Worm (Caenorhabditis elegans) whole organism, L3 larva: ENCODE data around the gene sca-1.
A peak's percentile ranks its signal among the peaks of the same experiment; 100 is the strongest.

Experiments
- ama-1 ChIP-seq: fragments of 150-350 bp; optimal IDR thresholded peaks from 2 replicates; lab custom pipeline; 2018
- ceh-16 ChIP-seq: sonication (generic microtip); optimal IDR thresholded peaks from 2 replicates; lab custom pipeline; 2017; ENCODE audit warnings: missing biosample characterization, missing genetic modification characterization
- ceh-82 ChIP-seq: fragments of 150-350 bp; optimal IDR thresholded peaks from 2 replicates; lab custom pipeline; 2014; ENCODE audit warnings: missing biosample characterization, missing genetic modification characterization
- ceh-9 ChIP-seq: sonication (generic microtip); optimal IDR thresholded peaks from 2 replicates; lab custom pipeline; 2018; ENCODE audit warnings: missing biosample characterization, missing genetic modification characterization
- daf-12 ChIP-seq: fragments of 150-350 bp; optimal IDR thresholded peaks from 2 replicates; lab custom pipeline; 2014; ENCODE audit warnings: missing biosample characterization, missing genetic modification reagents, missing genetic modification characterization
- egl-27 ChIP-seq: sonication (generic microtip); optimal IDR thresholded peaks from 4 replicates; lab custom pipeline; 2017; ENCODE audit warnings: missing biosample characterization, missing genetic modification reagents, missing genetic modification characterization
- egl-5 ChIP-seq: fragments of 150-350 bp; optimal IDR thresholded peaks from 2 replicates; lab custom pipeline; 2017; ENCODE audit warnings: missing biosample characterization, missing genetic modification reagents, missing genetic modification characterization, inconsistent platforms
- elt-1 ChIP-seq: fragments of 150-350 bp; optimal IDR thresholded peaks from 2 replicates; lab custom pipeline; 2014; ENCODE audit warnings: missing biosample characterization, missing genetic modification characterization
- elt-2 ChIP-seq: sonication (generic microtip); optimal IDR thresholded peaks from 2 replicates; lab custom pipeline; 2016; ENCODE audit warnings: missing genetic modification reagents, mild to moderate bottlenecking, missing genetic modification characterization, missing compliant biosample characterization
- elt-3 ChIP-seq, 3 experiments: fragments of 150-350 bp in 1 of 3; sonication (generic microtip) in 2 of 3; optimal IDR thresholded peaks; 2 replicates in 2 of 3; 4 replicates in 1 of 3; lab custom pipeline; 2014 to 2017; ENCODE audit warnings: missing biosample characterization in 3 of 3, missing genetic modification characterization in 3 of 3
- fkh-2 ChIP-seq: fragments of 150-350 bp; optimal IDR thresholded peaks from 2 replicates; lab custom pipeline; 2014; ENCODE audit warnings: missing biosample characterization, missing genetic modification reagents, missing genetic modification characterization
- fos-1 ChIP-seq: fragments of 150-350 bp; optimal IDR thresholded peaks from 2 replicates; lab custom pipeline; 2014; ENCODE audit warnings: missing biosample characterization, missing genetic modification characterization
- hmg-11 ChIP-seq: sonication (generic microtip); optimal IDR thresholded peaks from 2 replicates; lab custom pipeline; 2016; ENCODE audit warnings: missing genetic modification characterization, missing compliant biosample characterization
- jun-1 ChIP-seq: fragments of 150-350 bp; optimal IDR thresholded peaks from 2 replicates; lab custom pipeline; 2014; ENCODE audit warnings: missing biosample characterization, missing genetic modification reagents, missing genetic modification characterization
- lin-39 ChIP-seq: fragments of 150-350 bp; optimal IDR thresholded peaks from 2 replicates; lab custom pipeline; 2018; ENCODE audit warnings: missing biosample characterization, missing genetic modification reagents, missing genetic modification characterization
- lsy-12 ChIP-seq: sonication (generic microtip); optimal IDR thresholded peaks from 2 replicates; lab custom pipeline; 2016; ENCODE audit warnings: mild to moderate bottlenecking, missing genetic modification characterization, missing compliant biosample characterization
- mdl-1 ChIP-seq: fragments of 150-350 bp; optimal IDR thresholded peaks from 2 replicates; lab custom pipeline; 2014; ENCODE audit warnings: missing biosample characterization, missing genetic modification characterization
- mml-1 ChIP-seq: fragments of 150-350 bp; sonication (generic microtip); optimal IDR thresholded peaks from 3 replicates; lab custom pipeline; 2014; ENCODE audit warnings: missing biosample characterization, missing genetic modification characterization
- nhr-12 ChIP-seq: fragments of 150-350 bp; optimal IDR thresholded peaks from 2 replicates; lab custom pipeline; 2014; ENCODE audit warnings: missing biosample characterization, missing genetic modification characterization
- nhr-23 ChIP-seq: fragments of 150-350 bp; optimal IDR thresholded peaks from 2 replicates; lab custom pipeline; 2014; ENCODE audit warnings: missing biosample characterization, missing genetic modification reagents, missing genetic modification characterization
- nhr-25 ChIP-seq: sonication (generic microtip); optimal IDR thresholded peaks from 2 replicates; lab custom pipeline; 2017; ENCODE audit warnings: missing biosample characterization, missing genetic modification characterization
- nhr-28 ChIP-seq: fragments of 150-350 bp; optimal IDR thresholded peaks from 2 replicates; lab custom pipeline; 2014; ENCODE audit warnings: missing biosample characterization, missing genetic modification characterization
- nhr-43 ChIP-seq: sonication (generic microtip); optimal IDR thresholded peaks from 2 replicates; lab custom pipeline; 2016; ENCODE audit warnings: mild to moderate bottlenecking, missing genetic modification characterization, missing compliant biosample characterization; ENCODE audit not compliant: poor library complexity, severe bottlenecking
- nhr-67 ChIP-seq: fragments of 150-350 bp; optimal IDR thresholded peaks from 2 replicates; lab custom pipeline; 2014; ENCODE audit warnings: missing biosample characterization, missing genetic modification characterization
- nhr-76 ChIP-seq: fragments of 150-350 bp; sonication (generic microtip); optimal IDR thresholded peaks from 5 replicates; lab custom pipeline; 2014; ENCODE audit warnings: missing biosample characterization, missing genetic modification characterization
- nhr-77 ChIP-seq: fragments of 150-350 bp; optimal IDR thresholded peaks from 2 replicates; lab custom pipeline; 2014; ENCODE audit warnings: missing biosample characterization, missing genetic modification characterization
- pha-4 ChIP-seq: fragments of 150-350 bp; optimal IDR thresholded peaks from 2 replicates; lab custom pipeline; 2014; ENCODE audit warnings: missing biosample characterization, missing genetic modification reagents, missing genetic modification characterization
- pqm-1 ChIP-seq: fragments of 150-350 bp; optimal IDR thresholded peaks from 2 replicates; lab custom pipeline; 2017; ENCODE audit warnings: missing biosample characterization, missing genetic modification characterization, inconsistent platforms
- sea-2 ChIP-seq: fragments of 150-350 bp; sonication (generic microtip); optimal IDR thresholded peaks from 4 replicates; lab custom pipeline; 2014; ENCODE audit warnings: missing biosample characterization, missing genetic modification reagents, missing genetic modification characterization
- skn-1 ChIP-seq: fragments of 150-350 bp; optimal IDR thresholded peaks from 2 replicates; lab custom pipeline; 2014; ENCODE audit warnings: missing biosample characterization, missing genetic modification characterization
- tbx-2 ChIP-seq: sonication (generic microtip); optimal IDR thresholded peaks from 2 replicates; lab custom pipeline; 2016; ENCODE audit warnings: mild to moderate bottlenecking, missing genetic modification characterization, missing compliant biosample characterization
- unc-39 ChIP-seq: sonication (generic microtip); optimal IDR thresholded peaks from 4 replicates; lab custom pipeline; 2017; ENCODE audit warnings: missing biosample characterization, missing genetic modification characterization
- unc-62 ChIP-seq: fragments of 150-350 bp; sonication (generic microtip); optimal IDR thresholded peaks from 4 replicates; lab custom pipeline; 2014; ENCODE audit warnings: missing biosample characterization, missing genetic modification reagents, missing genetic modification characterization
- zag-1 ChIP-seq: fragments of 150-350 bp; optimal IDR thresholded peaks from 2 replicates; lab custom pipeline; 2014; ENCODE audit warnings: missing biosample characterization, missing genetic modification characterization
- ztf-11 ChIP-seq: fragments of 150-350 bp; optimal IDR thresholded peaks from 2 replicates; lab custom pipeline; 2014; ENCODE audit warnings: missing biosample characterization, missing genetic modification characterization
- ztf-4 ChIP-seq: fragments of 150-350 bp; optimal IDR thresholded peaks from 2 replicates; lab custom pipeline; 2014; ENCODE audit warnings: missing biosample characterization, missing genetic modification characterization

The sca-1 gene

DNA sequence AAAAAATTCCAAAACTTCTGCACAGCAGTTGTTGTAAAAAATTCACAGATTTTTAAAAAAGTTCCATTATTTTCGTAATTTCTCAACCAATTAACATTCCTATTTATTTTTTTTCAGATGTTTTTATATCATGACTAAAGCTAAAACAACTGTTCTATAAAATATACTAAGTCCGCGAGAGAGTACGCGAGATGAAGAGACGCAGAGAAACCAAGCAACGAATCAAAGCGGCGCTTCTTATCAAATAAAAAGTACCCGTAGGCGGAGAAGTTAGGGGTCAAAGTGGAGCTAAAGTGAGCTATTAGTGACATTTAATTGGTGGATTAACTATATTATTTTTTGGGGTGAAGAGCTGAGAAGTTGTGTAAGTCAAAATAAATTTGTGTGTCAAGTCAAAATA is 16.0 kb upstream of the sca-1 start, which contains the start of gene sbsp-1:
TSS of gene sbsp-1 (plus strand) at position 301 of the 400 bp plus-strand sequence.
- TF ChIP-seq elt-1 (tag; lab: Kevin White, UChicago) (no peak), mml-1 (tag; lab: Kevin White, UChicago) (no peak), fos-1 (no peak), elt-3 (tag; optimal IDR thresholded peaks at IDR 0.05; lab: Kevin White, UChicago) (no peak), lin-39 (tag; lab: Kevin White, UChicago) (no peak), mdl-1 (tag; lab: Kevin White, UChicago) (no peak), ceh-82 (tag; lab: Kevin White, UChicago) (no peak), nhr-12 (no peak), pha-4 (tag; lab: Kevin White, UChicago) (no peak), sea-2 (no peak), nhr-28 (tag; lab: Kevin White, UChicago) (no peak), unc-62 (GFP tag; lab: Kevin White, UChicago) (no peak), hmg-11 (tag; lab: Kevin White, UChicago) (no peak)

DNA sequence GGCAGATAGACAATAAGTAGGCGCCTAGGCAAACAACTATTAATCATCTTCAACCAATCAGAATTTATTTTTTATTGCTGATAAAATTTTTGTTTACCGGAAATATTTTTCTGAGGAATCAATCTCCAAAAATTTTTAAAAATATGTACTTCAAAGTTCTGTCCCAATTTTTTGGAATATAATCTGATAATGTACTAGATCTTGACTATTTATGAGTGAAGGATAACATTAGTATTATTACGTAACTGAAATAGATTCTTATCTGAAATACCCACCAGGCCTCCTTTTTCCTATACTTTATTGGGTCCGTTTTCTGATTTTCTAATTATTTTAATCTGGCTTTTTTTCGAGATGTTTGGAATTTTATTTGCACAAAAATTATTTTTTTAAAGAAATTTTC is 14.8 kb upstream of the sca-1 start:
- TF ChIP-seq pha-4 (tag; lab: Kevin White, UChicago) (no peak), nhr-77 (tag; lab: Kevin White, UChicago) (no peak), nhr-43 (no peak), daf-12 (tag; lab: Kevin White, UChicago) (no peak), ztf-11 (tag; lab: Kevin White, UChicago) (no peak), lsy-12 (no peak), tbx-2 (no peak), ceh-16 (no peak), hmg-11 (tag; lab: Kevin White, UChicago) (no peak), ztf-4 (tag; lab: Kevin White, UChicago) (no peak), zag-1 (no peak), nhr-76 (no peak), nhr-67 (tag; lab: Kevin White, UChicago) (no peak), ama-1 (lab: Kevin White, UChicago) (no peak), pqm-1 (tag; lab: Kevin White, UChicago) (no peak), nhr-23 (tag; lab: Kevin White, UChicago) (no peak), elt-2 (no peak)

DNA sequence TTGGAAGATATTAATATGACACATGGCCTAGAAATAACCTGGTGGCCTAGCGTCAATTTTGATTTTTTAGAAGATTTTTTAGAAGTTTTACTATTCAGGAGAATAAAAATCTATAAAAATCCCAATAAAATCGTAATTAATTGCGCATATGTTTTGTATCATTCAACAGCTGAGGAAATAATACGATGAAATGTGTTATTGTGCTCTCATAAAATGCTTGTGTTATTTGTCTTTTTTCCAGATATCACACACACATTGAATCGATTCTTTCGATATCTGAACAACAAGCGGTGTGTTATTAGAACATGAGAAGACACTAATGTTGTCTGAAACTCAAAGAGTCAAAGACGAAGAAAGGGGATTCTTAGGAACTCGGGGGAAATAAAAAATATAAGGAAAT is 8.4 kb upstream of the sca-1 start:
- TF ChIP-seq hmg-11 (tag; lab: Kevin White, UChicago) (no peak), ceh-16 (no peak), ztf-11 (tag; lab: Kevin White, UChicago) (no peak), zag-1 (no peak), fkh-2 (tag; lab: Kevin White, UChicago) (no peak), nhr-23 (tag; lab: Kevin White, UChicago) (no peak), nhr-25 (tag; lab: Kevin White, UChicago) (no peak), unc-39 (tag; lab: Kevin White, UChicago) (no peak), ama-1 (lab: Kevin White, UChicago) (no peak), egl-5 (tag; lab: Kevin White, UChicago) (no peak), unc-62 (GFP tag; lab: Kevin White, UChicago) (no peak), sea-2 (no peak), elt-3 (tag; optimal IDR thresholded peaks at IDR 0.05; lab: Kevin White, UChicago) (no peak), mdl-1 (tag; lab: Kevin White, UChicago) (no peak), daf-12 (tag; lab: Kevin White, UChicago) (no peak), lsy-12 (no peak), ceh-9 (tag; lab: Kevin White, UChicago) (no peak)

DNA sequence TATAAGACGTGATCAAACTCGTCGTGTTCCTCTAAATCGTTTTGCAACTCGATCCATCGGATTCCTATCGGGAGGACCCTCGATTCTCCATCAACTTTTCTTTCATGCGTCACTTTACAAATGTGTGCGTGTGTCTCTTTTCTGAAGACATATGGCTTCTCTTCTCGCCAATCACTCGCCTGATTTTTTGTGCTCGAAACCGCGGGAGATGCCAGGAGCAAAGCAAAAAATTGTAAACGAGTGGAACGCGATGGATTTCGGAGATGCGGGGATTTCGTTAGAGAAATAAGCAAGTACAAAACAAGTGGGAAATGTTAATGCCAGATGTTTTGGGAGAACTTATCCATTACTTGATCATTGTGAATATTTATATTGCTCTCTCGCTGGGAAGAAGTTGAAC is 7.6 kb upstream of the sca-1 start:
- no peak for TF ChIP-seq skn-1 (tag; lab: Kevin White, UChicago)
- peak; percentile 4 for TF ChIP-seq egl-5 (tag; lab: Kevin White, UChicago)

DNA sequence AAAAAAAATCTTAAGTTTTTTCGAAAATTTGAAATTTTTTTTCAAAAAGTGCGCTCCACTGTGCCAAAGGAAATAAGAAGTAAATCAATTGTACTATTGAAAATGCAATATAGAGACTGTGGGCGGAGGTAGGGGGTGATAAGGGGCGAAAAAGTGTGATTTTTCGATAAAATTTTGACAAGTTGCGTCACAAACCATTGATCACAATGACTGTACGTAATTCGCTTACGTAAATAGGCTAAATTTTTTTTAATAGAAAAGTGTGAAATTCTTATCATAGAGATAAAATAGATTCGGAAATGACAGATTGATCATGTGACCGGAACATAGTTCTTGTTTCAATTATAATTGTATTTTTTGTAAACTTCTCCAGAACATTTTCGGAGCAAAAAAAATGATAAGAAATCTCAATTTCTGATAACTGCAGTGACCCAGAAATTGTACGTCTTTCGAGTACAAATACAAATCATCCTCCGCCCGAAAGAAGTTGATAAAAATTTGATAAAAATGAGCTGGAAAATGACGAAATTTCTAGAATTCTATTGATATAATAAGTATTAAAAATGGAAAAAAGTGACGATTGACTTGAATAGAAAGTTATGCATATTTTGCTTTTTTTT is 6.0 kb upstream of the sca-1 start:
- TF ChIP-seq fos-1: no peak
- TF ChIP-seq egl-27 (tag; lab: Kevin White, UChicago): no peak
- peak; percentile 98 for TF ChIP-seq elt-2
- TF ChIP-seq pha-4 (tag; lab: Kevin White, UChicago): peak; percentile 34
- TF ChIP-seq pqm-1 (tag; lab: Kevin White, UChicago): peak; percentile 81
- no peak for TF ChIP-seq nhr-12
- TF ChIP-seq jun-1: peak; percentile 47
